Worm (Caenorhabditis elegans): ENCODE results near the gene Y40B10A.5.

DNA sequence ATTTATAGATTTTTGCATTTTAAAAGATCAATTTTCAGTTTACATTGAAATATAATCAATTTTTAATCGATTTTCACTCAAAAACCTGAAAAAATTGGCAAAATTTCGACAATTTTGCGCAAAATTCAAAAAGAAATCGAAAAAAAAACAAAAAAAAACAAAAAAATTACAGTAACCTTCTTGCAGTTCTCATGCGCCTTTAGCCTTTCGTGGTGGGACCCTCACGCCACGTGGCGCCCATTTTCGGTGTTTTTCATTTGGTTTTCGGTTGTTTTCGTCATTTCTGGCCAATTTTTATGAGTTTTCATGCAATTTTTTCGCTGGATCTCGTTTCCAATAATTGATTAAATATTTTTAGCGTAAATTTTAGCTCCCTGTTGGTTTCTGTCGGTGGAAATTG lies 21.6 kb upstream of the Y40B10A.5 start:
- TF ChIP-seq dao-5 (tag; optimal IDR thresholded peaks at IDR 0.05), result no peak
- TF ChIP-seq him-1 (tag; optimal IDR thresholded peaks at IDR 0.05), result no peak

Measured in whole organism, L4/young adult.